Worm (Caenorhabditis elegans) whole organism, early embryonic: Measurements from ENCODE around the gene F23H11.7.

ENCODE experiments used
- F13C5.2 ChIP-seq: sonication (generic microtip); optimal IDR thresholded peaks from 2 replicates; lab custom pipeline; 2017; ENCODE audit warnings: mild to moderate bottlenecking, missing genetic modification characterization, inconsistent platforms, missing compliant biosample characterization
- aly-1 ChIP-seq: sonication (generic microtip); optimal IDR thresholded peaks from 2 replicates; lab custom pipeline; 2016; ENCODE audit warnings: missing genetic modification characterization, missing compliant biosample characterization
- ama-1 ChIP-seq: fragments of 150-350 bp; optimal IDR thresholded peaks from 2 replicates; lab custom pipeline; 2014
- ceh-36 ChIP-seq: sonication (generic microtip); optimal IDR thresholded peaks from 2 replicates; lab custom pipeline; 2016; ENCODE audit warnings: missing genetic modification characterization, inconsistent platforms, missing compliant biosample characterization
- flt-1 ChIP-seq: fragments of 200-800 bp; sonication (Bioruptor generic); IDR thresholded peaks from 2 replicates; pipeline ENCODE4 v1.3.6; 2022; ENCODE audit warnings: missing genetic modification characterization, missing compliant biosample characterization
- hmbx-1 ChIP-seq: sonication (generic microtip); optimal IDR thresholded peaks from 2 replicates; lab custom pipeline; 2016; ENCODE audit warnings: mild to moderate bottlenecking, missing genetic modification characterization, missing compliant biosample characterization
- hmg-4 ChIP-seq: fragments of 200-800 bp; sonication (Bioruptor generic); optimal IDR thresholded peaks from 2 replicates; lab custom pipeline; 2018; ENCODE audit warnings: mild to moderate bottlenecking, missing genetic modification characterization, missing compliant biosample characterization
- pes-1 ChIP-seq: fragments of 200-800 bp; sonication (Bioruptor generic); IDR thresholded peaks from 2 replicates; pipeline ENCODE4 v1.3.6; 2022; ENCODE audit warnings: missing genetic modification reagents, missing genetic modification characterization, missing compliant biosample characterization

DNA sequence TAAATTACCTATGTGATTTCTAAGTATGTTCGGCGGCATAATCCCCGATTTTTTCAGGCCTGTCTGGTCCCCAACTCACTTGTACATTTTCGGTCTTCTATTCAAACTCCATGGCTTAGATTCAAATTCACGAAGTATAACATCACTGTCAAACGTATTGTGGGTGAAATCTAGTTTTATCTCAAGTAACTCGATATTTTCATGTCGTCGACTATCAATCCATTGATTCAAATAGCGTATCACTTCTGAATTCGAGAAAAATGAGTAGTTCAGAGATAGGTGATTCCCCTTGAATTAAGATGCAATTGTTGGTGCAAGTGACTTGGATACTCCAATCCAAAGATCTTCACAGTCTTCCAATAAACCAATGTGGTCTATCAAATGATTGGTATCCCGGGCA lies 45.4 kb upstream of the F23H11.7 start:
- no peak for TF ChIP-seq ceh-36 (tag; lab: Kevin White, UChicago)
- no peak for TF ChIP-seq flt-1 (GFP tag; lab: Robert Waterston, UW)
- no peak for TF ChIP-seq ama-1 (lab: Kevin White, UChicago)
- TF ChIP-seq aly-1 (tag; lab: Kevin White, UChicago): no peak
- TF ChIP-seq hmg-4: no peak
- TF ChIP-seq F13C5.2: no peak
- TF ChIP-seq hmbx-1: no peak
- TF ChIP-seq pes-1 (GFP tag; lab: Robert Waterston, UW): no peak
